Worm (Caenorhabditis elegans): ENCODE results near the gene ssl-1.

Gene ssl-1

ce11 chrIII:12686457-12687250 is 27.7 kb upstream of the ssl-1 start:
- no peak for TF ChIP-seq efl-1 (optimal IDR thresholded peaks at IDR 0.05)
- TF ChIP-seq efl-1 (GFP tag; optimal IDR thresholded peaks at IDR 0.05 in 1 of 2) = no peak
- TF ChIP-seq aly-2 (tag; optimal IDR thresholded peaks at IDR 0.05) = no peak
- no peak for TF ChIP-seq C16A3.4 (tag; optimal IDR thresholded peaks at IDR 0.05)
- no peak for TF ChIP-seq fos-1 (tag; optimal IDR thresholded peaks at IDR 0.05)
- no peak for TF ChIP-seq nhr-20 (tag; optimal IDR thresholded peaks at IDR 0.05)
- no peak for TF ChIP-seq vab-15 (tag; optimal IDR thresholded peaks at IDR 0.05)
- TF ChIP-seq mab-9 (GFP tag; IDR thresholded peaks at IDR 0.05) = 0 out of 2 replicates have a peak, but pooled peaks have one; percentile 22
- TF ChIP-seq nhr-71 (tag; optimal IDR thresholded peaks at IDR 0.05) = no peak
- TF ChIP-seq nhr-85 (tag) = peak; percentile 9
- no peak for TF ChIP-seq fkh-10 (GFP tag; optimal IDR thresholded peaks at IDR 0.05)
- TF ChIP-seq ets-5 (GFP tag; IDR thresholded peaks at IDR 0.05) = no peak
- no peak for TF ChIP-seq jun-1 (tag; optimal IDR thresholded peaks at IDR 0.05)
- TF ChIP-seq egl-27 (tag; optimal IDR thresholded peaks at IDR 0.05) = no peak
- no peak for TF ChIP-seq ztf-4 (tag; optimal IDR thresholded peaks at IDR 0.05)
- no peak for TF ChIP-seq nhr-77 (tag; optimal IDR thresholded peaks at IDR 0.05)
- no peak for TF ChIP-seq ces-1 (GFP tag; optimal IDR thresholded peaks at IDR 0.05)

ce11 chrIII:12687382-12687781 is 27.0 kb upstream of the ssl-1 start:
- TF ChIP-seq ceh-90 (tag; optimal IDR thresholded peaks at IDR 0.05) (no peak), nhr-12 (tag; optimal IDR thresholded peaks at IDR 0.05) (no peak), dsc-1 (tag; optimal IDR thresholded peaks at IDR 0.05) (no peak), ceh-63 (GFP tag; optimal IDR thresholded peaks at IDR 0.05) (peak; percentile 49)

- TF ChIP-seq C04F5.9 (tag; optimal IDR thresholded peaks at IDR 0.05) (no peak), snpc-4 (tag; optimal IDR thresholded peaks at IDR 0.05) (peak; percentile 46), ets-5 (GFP tag; IDR thresholded peaks at IDR 0.05) (no peak), xbp-1 (tag; optimal IDR thresholded peaks at IDR 0.05) (peak; percentile 80), nhr-71 (tag; optimal IDR thresholded peaks at IDR 0.05) (peak; percentile 88), F16B12.6 (tag; optimal IDR thresholded peaks at IDR 0.05) (peak; percentile 68), nhr-77 (tag; optimal IDR thresholded peaks at IDR 0.05) (peak; percentile 80), skn-1 (tag; optimal IDR thresholded peaks at IDR 0.05) (peak; percentile 89), nhr-47 (tag; optimal IDR thresholded peaks at IDR 0.05) (peak; percentile 76), pqm-1 (tag; optimal IDR thresholded peaks at IDR 0.05) (no peak), tbx-2 (tag; optimal IDR thresholded peaks at IDR 0.05) (peak; percentile 71), nhr-90 (tag; optimal IDR thresholded peaks at IDR 0.05; ENCODE audit: poor library complexity) (peak; percentile 55), Y116A8C.19 (tag; optimal IDR thresholded peaks at IDR 0.05; ENCODE audit: borderline replicate concordance) (no peak), lir-3 (tag; optimal IDR thresholded peaks at IDR 0.05; ENCODE audit: poor library complexity) (no peak), nhr-28 (tag; optimal IDR thresholded peaks at IDR 0.05) (no peak), nhr-84 (tag; optimal IDR thresholded peaks at IDR 0.05) (no peak), hlh-4 (tag; optimal IDR thresholded peaks at IDR 0.05) (no peak), ceh-90 (tag; optimal IDR thresholded peaks at IDR 0.05) (peak; percentile 47), C16A3.4 (tag; optimal IDR thresholded peaks at IDR 0.05) (peak; percentile 84), unc-98 (GFP tag; IDR thresholded peaks at IDR 0.05) (no peak), ceh-88 (GFP tag; IDR thresholded peaks at IDR 0.05) (no peak), egl-13 (tag; optimal IDR thresholded peaks at IDR 0.05) (peak; percentile 45), nhr-85 (tag) (peak; percentile 78), snu-23 (GFP tag; optimal IDR thresholded peaks at IDR 0.05) (peak; percentile 85), efl-3 (GFP tag; optimal IDR thresholded peaks at IDR 0.05) (no peak), dpl-1 (GFP tag; optimal IDR thresholded peaks at IDR 0.05) (peak; percentile 90 to 94 (median 91)), elt-3 (tag; optimal IDR thresholded peaks at IDR 0.05) (peak in 2 of 6 experiments; percentile 48 to 83), nhr-76 (tag; optimal IDR thresholded peaks at IDR 0.05) (no peak), lin-13 (GFP tag; optimal IDR thresholded peaks at IDR 0.05) (peak; percentile 79), aly-2 (tag; optimal IDR thresholded peaks at IDR 0.05) (peak; percentile 43), ceh-63 (GFP tag; optimal IDR thresholded peaks at IDR 0.05) (no peak), nhr-20 (tag; optimal IDR thresholded peaks at IDR 0.05) (peak; percentile 70), swsn-7 (tag; optimal IDR thresholded peaks at IDR 0.05) (peak; percentile 61), dsc-1 (tag; optimal IDR thresholded peaks at IDR 0.05) (peak; percentile 49), sptf-1 (tag; optimal IDR thresholded peaks at IDR 0.05) (no peak), ceh-82 (tag; optimal IDR thresholded peaks at IDR 0.05) (peak in 2 of 3 experiments; percentile 55 to 91), jun-1 (tag; optimal IDR thresholded peaks at IDR 0.05) (peak; percentile 36)
Observed at ce11 chrIII:12687872-12688375, 26.4 kb upstream of the ssl-1 start, which contains the start of the genes rsp-3 and spin-4. Gene rsp-3, minus strand, starts transcription at chrIII:12687922. Gene spin-4, plus strand, starts transcription at chrIII:12688318.
